Worm (Caenorhabditis elegans) whole organism, mixed stage, embryonic: Measurements from ENCODE around the gene R05C11.2.

ENCODE experiments used
- M03D4.4 ChIP-seq: sonication (generic microtip); optimal IDR thresholded peaks from 2 replicates; lab custom pipeline; 2017; ENCODE audit warnings: mild to moderate bottlenecking, missing genetic modification characterization, missing compliant biosample characterization
- bed-3 ChIP-seq: fragments of 200-800 bp; sonication (Bioruptor generic); optimal IDR thresholded peaks from 3 replicates; lab custom pipeline; 2018; ENCODE audit warnings: mild to moderate bottlenecking, missing genetic modification characterization, moderate library complexity, missing compliant biosample characterization
- blmp-1 ChIP-seq: fragments of 150-350 bp; optimal IDR thresholded peaks from 2 replicates; lab custom pipeline; 2014; ENCODE audit warnings: missing biosample characterization, missing genetic modification characterization
- ceh-39 ChIP-seq: fragments of 150-350 bp; optimal IDR thresholded peaks from 2 replicates; lab custom pipeline; 2014; ENCODE audit warnings: missing biosample characterization, missing genetic modification characterization
- ceh-43 ChIP-seq: fragments of 200-800 bp; sonication (Bioruptor generic); optimal IDR thresholded peaks from 2 replicates; lab custom pipeline; 2018; ENCODE audit warnings: mild to moderate bottlenecking, missing genetic modification characterization, moderate library complexity, missing compliant biosample characterization
- ceh-83 ChIP-seq: fragments of 200-800 bp; sonication (Bioruptor generic); optimal IDR thresholded peaks from 2 replicates; lab custom pipeline; 2018; ENCODE audit warnings: mild to moderate bottlenecking, missing genetic modification characterization, missing compliant biosample characterization
- ces-1 ChIP-seq: fragments of 150-350 bp; optimal IDR thresholded peaks from 2 replicates; lab custom pipeline; 2014; ENCODE audit warnings: missing biosample characterization, missing genetic modification reagents, missing genetic modification characterization
- drap-1 ChIP-seq: fragments of 200-800 bp; sonication (Bioruptor generic); optimal IDR thresholded peaks from 3 replicates; lab custom pipeline; 2018; ENCODE audit warnings: mild to moderate bottlenecking, missing genetic modification characterization, missing compliant biosample characterization
- flh-1 ChIP-seq: fragments of 200-800 bp; sonication (Bioruptor generic); optimal IDR thresholded peaks from 2 replicates; lab custom pipeline; 2018; ENCODE audit warnings: mild to moderate bottlenecking, missing genetic modification characterization, moderate library complexity, missing compliant biosample characterization
- ham-2 ChIP-seq: fragments of 200-800 bp; sonication (Bioruptor generic); optimal IDR thresholded peaks from 2 replicates; lab custom pipeline; 2018; ENCODE audit warnings: mild to moderate bottlenecking, missing genetic modification characterization, missing compliant biosample characterization
- hlh-1 ChIP-seq: fragments of 150-350 bp; optimal IDR thresholded peaks from 2 replicates; lab custom pipeline; 2014; ENCODE audit warnings: missing biosample characterization, missing genetic modification reagents, missing genetic modification characterization
- lin-13 ChIP-seq: fragments of 150-350 bp; optimal IDR thresholded peaks from 2 replicates; lab custom pipeline; 2014; ENCODE audit warnings: missing biosample characterization, missing genetic modification characterization
- lsy-2 ChIP-seq: fragments of 150-350 bp; optimal IDR thresholded peaks from 2 replicates; lab custom pipeline; 2014; ENCODE audit warnings: missing biosample characterization, missing genetic modification characterization
- mab-5 ChIP-seq: fragments of 150-350 bp; optimal IDR thresholded peaks from 2 replicates; lab custom pipeline; 2014; ENCODE audit warnings: missing biosample characterization, missing genetic modification characterization
- mep-1 ChIP-seq: fragments of 150-350 bp; optimal IDR thresholded peaks from 2 replicates; lab custom pipeline; 2017; ENCODE audit warnings: missing biosample characterization, missing genetic modification reagents, missing genetic modification characterization, inconsistent platforms
- nhr-12 ChIP-seq: fragments of 150-350 bp; optimal IDR thresholded peaks from 2 replicates; lab custom pipeline; 2014; ENCODE audit warnings: missing biosample characterization, missing genetic modification characterization
- nhr-2 ChIP-seq: fragments of 150-350 bp; optimal IDR thresholded peaks from 2 replicates; lab custom pipeline; 2014; ENCODE audit warnings: missing biosample characterization, missing genetic modification characterization
- nhr-237 ChIP-seq: fragments of 150-350 bp; optimal IDR thresholded peaks from 2 replicates; lab custom pipeline; 2014; ENCODE audit warnings: missing biosample characterization, missing genetic modification characterization
- nhr-28 ChIP-seq: fragments of 150-350 bp; optimal IDR thresholded peaks from 2 replicates; lab custom pipeline; 2014; ENCODE audit warnings: missing biosample characterization, missing genetic modification characterization
- nhr-76 ChIP-seq: sonication (generic microtip); optimal IDR thresholded peaks from 2 replicates; lab custom pipeline; 2017; ENCODE audit warnings: missing biosample characterization, missing genetic modification characterization
- pha-4 ChIP-seq: fragments of 150-350 bp; optimal IDR thresholded peaks from 2 replicates; lab custom pipeline; 2018; ENCODE audit warnings: missing biosample characterization, missing genetic modification reagents, missing genetic modification characterization
- sem-2 ChIP-seq: fragments of 200-800 bp; sonication (Bioruptor generic); optimal IDR thresholded peaks from 2 replicates; lab custom pipeline; 2018; ENCODE audit warnings: mild to moderate bottlenecking, missing genetic modification characterization, missing compliant biosample characterization
- snpc-4 ChIP-seq: fragments of 150-350 bp; optimal IDR thresholded peaks from 2 replicates; lab custom pipeline; 2014; ENCODE audit warnings: missing biosample characterization, missing genetic modification characterization
- sptf-1 ChIP-seq: sonication (generic microtip); optimal IDR thresholded peaks from 2 replicates; lab custom pipeline; 2017; ENCODE audit warnings: mild to moderate bottlenecking, missing genetic modification characterization, moderate library complexity, missing compliant biosample characterization
- tbx-8 ChIP-seq: fragments of 200-800 bp; sonication (Bioruptor generic); optimal IDR thresholded peaks from 2 replicates; lab custom pipeline; 2018; ENCODE audit warnings: mild to moderate bottlenecking, missing genetic modification characterization, moderate library complexity, missing compliant biosample characterization
- unc-120 ChIP-seq: sonication (generic microtip); optimal IDR thresholded peaks from 2 replicates; lab custom pipeline; 2017; ENCODE audit warnings: missing genetic modification characterization, missing compliant biosample characterization; ENCODE audit not compliant: poor library complexity, severe bottlenecking
- unc-62 ChIP-seq: fragments of 150-350 bp; optimal IDR thresholded peaks from 2 replicates; lab custom pipeline; 2014; ENCODE audit warnings: missing biosample characterization, missing genetic modification reagents, missing genetic modification characterization
- zip-8 ChIP-seq: fragments of 150-350 bp; optimal IDR thresholded peaks from 2 replicates; lab custom pipeline; 2014; ENCODE audit warnings: missing biosample characterization, missing genetic modification characterization
- ztf-11 ChIP-seq: fragments of 150-350 bp; optimal IDR thresholded peaks from 2 replicates; lab custom pipeline; 2014; ENCODE audit warnings: missing biosample characterization, missing genetic modification characterization

The R05C11.2 gene

DNA sequence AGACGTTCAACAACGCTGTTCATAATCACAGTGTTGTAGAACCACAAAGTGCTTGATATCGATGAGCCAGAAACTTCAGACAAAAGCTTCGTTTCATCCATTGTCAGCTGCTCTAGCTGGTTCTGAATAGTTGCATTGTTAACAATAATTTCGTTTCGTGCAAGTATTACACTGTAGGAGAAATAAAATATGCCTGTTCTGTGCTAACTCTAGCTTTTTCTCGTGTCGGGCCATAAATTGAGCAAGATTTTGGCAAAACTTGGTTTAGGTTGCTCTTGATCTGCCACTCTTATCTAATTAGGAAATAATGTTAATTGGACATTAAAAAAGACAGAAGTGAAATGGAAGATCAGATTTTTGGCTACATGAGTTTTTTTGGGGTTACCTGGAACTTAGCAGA lies at the start of gene R05C11.2:
TSS of gene R05C11.2 (minus strand) at position 101 of the 400 bp plus-strand sequence.
- no peak for TF ChIP-seq lsy-2 (tag; lab: Kevin White, UChicago)
- no peak for TF ChIP-seq nhr-28 (tag; lab: Kevin White, UChicago)
- TF ChIP-seq snpc-4 (tag; lab: Kevin White, UChicago), result no peak
- TF ChIP-seq ceh-43, result no peak
- TF ChIP-seq blmp-1 (tag; lab: Kevin White, UChicago), result no peak
- TF ChIP-seq zip-8 (tag; lab: Kevin White, UChicago), result no peak
- no peak for TF ChIP-seq nhr-237 (tag; lab: Kevin White, UChicago)
- no peak for TF ChIP-seq pha-4 (tag; lab: Kevin White, UChicago)

DNA sequence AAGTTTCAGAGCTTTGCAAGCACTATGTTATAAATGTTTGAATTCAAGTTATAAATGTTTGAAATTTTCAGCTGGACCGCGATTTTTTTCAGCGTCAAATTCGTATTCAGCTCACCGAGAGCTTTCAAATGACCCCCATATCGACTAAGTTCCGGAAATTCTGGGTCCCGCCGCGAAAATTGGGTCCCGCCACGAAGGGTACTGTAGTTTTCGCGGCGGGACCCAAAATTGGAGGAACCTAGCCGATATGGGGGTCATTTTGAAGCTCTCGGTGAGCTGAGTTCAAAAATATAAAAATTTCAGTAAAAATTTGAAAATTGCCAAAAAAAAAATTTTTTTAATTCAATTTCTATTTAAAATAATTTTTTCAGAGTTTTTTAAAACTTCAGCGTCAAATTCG lies 47.8 kb upstream of the R05C11.2 start:
- no peak for TF ChIP-seq sem-2
- no peak for TF ChIP-seq tbx-8 (GFP tag; lab: Kevin White, UChicago)
- TF ChIP-seq, all 35 proteins: peak for 0

DNA sequence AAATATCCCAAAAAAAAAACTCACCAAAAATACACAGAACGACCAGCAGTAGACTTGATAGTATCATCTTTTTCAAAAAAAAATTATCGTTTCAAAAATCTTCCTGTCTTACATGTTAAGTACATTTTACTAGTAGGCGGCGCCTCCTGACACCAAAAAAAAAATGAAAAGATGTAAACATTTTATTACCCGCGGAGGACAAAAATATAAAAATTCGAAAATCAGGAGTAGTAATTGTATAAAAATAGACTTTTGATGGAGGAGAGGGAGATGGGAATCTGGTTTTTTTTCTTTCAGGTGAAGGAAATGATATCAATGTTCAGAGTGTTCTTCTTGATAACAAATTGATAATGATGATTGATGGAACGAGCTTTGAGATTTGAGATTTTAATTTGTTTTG lies 43.9 kb upstream of the R05C11.2 start, which contains the start of gene C23H5.15:
TSS of gene C23H5.15 (minus strand) at position 101 of the 400 bp plus-strand sequence.
- TF ChIP-seq drap-1 (GFP tag; lab: Kevin White, UChicago), result no peak
- no peak for TF ChIP-seq lin-13 (tag; lab: Kevin White, UChicago)
- no peak for TF ChIP-seq ham-2
- no peak for TF ChIP-seq nhr-2 (tag; lab: Kevin White, UChicago)
- no peak for TF ChIP-seq nhr-12
- no peak for TF ChIP-seq nhr-28 (tag; lab: Kevin White, UChicago)
- TF ChIP-seq mab-5 (tag; lab: Kevin White, UChicago), result no peak
- TF ChIP-seq lsy-2 (tag; lab: Kevin White, UChicago), result no peak
- no peak for TF ChIP-seq ceh-39
- no peak for TF ChIP-seq sem-2
- no peak for TF ChIP-seq ztf-11
- TF ChIP-seq ceh-43, result no peak
- no peak for TF ChIP-seq nhr-76 (tag; lab: Kevin White, UChicago)
- TF ChIP-seq nhr-237 (tag; lab: Kevin White, UChicago), result no peak
- TF ChIP-seq ceh-83 (GFP tag; lab: Kevin White, UChicago), result no peak
- TF ChIP-seq mep-1 (tag; lab: Kevin White, UChicago), result no peak
- no peak for TF ChIP-seq hlh-1
- no peak for TF ChIP-seq unc-62 (GFP tag; lab: Kevin White, UChicago)
- no peak for TF ChIP-seq pha-4 (tag; lab: Kevin White, UChicago)

DNA sequence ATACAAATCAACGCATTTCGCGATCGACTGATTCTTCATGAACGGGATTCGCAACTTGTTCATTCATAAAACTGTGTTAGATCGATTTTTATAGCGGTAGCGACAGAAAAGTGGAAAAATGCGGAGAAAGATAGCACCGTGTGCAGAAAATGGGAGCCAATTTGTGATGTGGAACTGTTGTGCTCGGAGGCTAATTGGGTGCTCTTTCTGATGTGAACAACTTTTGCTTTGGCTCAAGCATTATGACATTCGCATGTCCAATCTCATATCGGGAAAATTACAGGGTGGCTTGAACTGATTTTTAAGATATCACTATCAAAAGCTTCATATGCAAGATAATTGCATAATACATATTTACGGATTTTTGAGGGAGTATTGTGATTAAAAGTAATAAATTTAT lies 40.9 kb upstream of the R05C11.2 start, which contains the start of gene C23H5.11:
TSS of gene C23H5.11 (minus strand) at position 101 of the 400 bp plus-strand sequence.
- TF ChIP-seq sem-2, result no peak

DNA sequence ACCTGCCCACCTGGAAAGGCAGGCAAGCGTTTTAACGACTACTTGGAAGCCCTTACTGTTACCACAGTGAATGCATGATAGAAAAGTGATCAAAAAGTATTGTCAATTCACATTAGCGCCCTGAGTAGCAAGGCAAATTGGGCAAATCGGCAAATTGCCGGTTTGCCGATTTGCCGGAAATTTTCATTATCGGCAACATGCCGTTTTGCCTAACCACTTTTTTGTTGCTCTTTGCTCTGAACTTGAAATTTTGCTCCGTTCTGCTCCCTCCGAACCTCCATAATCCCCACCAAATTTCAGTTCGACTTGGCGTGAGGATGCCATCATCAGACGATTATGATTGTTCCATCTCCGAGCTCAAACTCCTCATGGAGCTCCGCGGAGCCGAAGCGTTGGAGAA lies 24.8 kb upstream of the R05C11.2 start, which contains the start of gene mca-2:
TSS of gene mca-2 (plus strand) at position 301 of the 400 bp plus-strand sequence.
- TF ChIP-seq bed-3 (GFP tag; lab: Kevin White, UChicago), result no peak
- TF ChIP-seq nhr-2 (tag; lab: Kevin White, UChicago), result no peak
- TF ChIP-seq unc-120 (tag; lab: Kevin White, UChicago), result no peak
- no peak for TF ChIP-seq pha-4 (tag; lab: Kevin White, UChicago)
- TF ChIP-seq ham-2, result no peak
- TF ChIP-seq tbx-8 (GFP tag; lab: Kevin White, UChicago), result no peak
- TF ChIP-seq nhr-237 (tag; lab: Kevin White, UChicago), result no peak
- TF ChIP-seq flh-1, result no peak
- TF ChIP-seq ces-1 (GFP tag; lab: Kevin White, UChicago), result no peak
- no peak for TF ChIP-seq nhr-12
- TF ChIP-seq sptf-1 (tag; lab: Kevin White, UChicago), result no peak
- no peak for TF ChIP-seq ztf-11

- TF ChIP-seq mab-5 (tag; lab: Kevin White, UChicago) (no peak), lsy-2 (tag; lab: Kevin White, UChicago) (no peak), drap-1 (GFP tag; lab: Kevin White, UChicago) (peak; percentile 24), M03D4.4 (tag; lab: Kevin White, UChicago) (no peak)
- TF ChIP-seq, all 35 proteins: peak for 1
Measured at ce11 chrIV:2083146-2083545, 24.2 kb upstream of the R05C11.2 start.
